Worm (Caenorhabditis elegans) whole organism, midembryonic: ENCODE results near the gene C17G10.10.

Experiments used
- T22C8.4 ChIP-seq: fragments of 200-800 bp; sonication (Bioruptor generic); IDR thresholded peaks from 2 replicates; pipeline ENCODE4 v1.3.6; 2022; ENCODE audit warnings: missing genetic modification characterization, missing compliant biosample characterization
- cog-1 ChIP-seq: sonication (generic microtip); optimal IDR thresholded peaks from 2 replicates; lab custom pipeline; 2016; ENCODE audit warnings: missing genetic modification characterization, missing compliant biosample characterization
- flt-1 ChIP-seq: fragments of 200-800 bp; sonication (Bioruptor generic); IDR thresholded peaks from 2 replicates; pipeline ENCODE4 v1.3.6; 2022; ENCODE audit warnings: missing genetic modification characterization, missing compliant biosample characterization
- klf-2 ChIP-seq: fragments of 200-800 bp; sonication (Bioruptor generic); conservative IDR thresholded peaks from 2 replicates; pipeline ENCODE4 v1.3.6; 2022; ENCODE audit warnings: missing genetic modification reagents, missing genetic modification characterization, missing compliant biosample characterization

- peak; percentile 56 for TF ChIP-seq cog-1 (tag; lab: Kevin White, UChicago)
- TF ChIP-seq T22C8.4 (GFP tag; lab: Robert Waterston, UW), result no peak
- 0 out of 2 replicates have a peak, but pooled peaks have one; percentile 44 for TF ChIP-seq klf-2 (GFP tag; lab: Robert Waterston, UW)
- no peak for TF ChIP-seq flt-1 (GFP tag; lab: Robert Waterston, UW)
Measured at ce11 chrII:5594210-5594764, 4.9 kb downstream of the C17G10.10 start, which contains the start of gene ttc-4.
